In the genomic region with DNA sequence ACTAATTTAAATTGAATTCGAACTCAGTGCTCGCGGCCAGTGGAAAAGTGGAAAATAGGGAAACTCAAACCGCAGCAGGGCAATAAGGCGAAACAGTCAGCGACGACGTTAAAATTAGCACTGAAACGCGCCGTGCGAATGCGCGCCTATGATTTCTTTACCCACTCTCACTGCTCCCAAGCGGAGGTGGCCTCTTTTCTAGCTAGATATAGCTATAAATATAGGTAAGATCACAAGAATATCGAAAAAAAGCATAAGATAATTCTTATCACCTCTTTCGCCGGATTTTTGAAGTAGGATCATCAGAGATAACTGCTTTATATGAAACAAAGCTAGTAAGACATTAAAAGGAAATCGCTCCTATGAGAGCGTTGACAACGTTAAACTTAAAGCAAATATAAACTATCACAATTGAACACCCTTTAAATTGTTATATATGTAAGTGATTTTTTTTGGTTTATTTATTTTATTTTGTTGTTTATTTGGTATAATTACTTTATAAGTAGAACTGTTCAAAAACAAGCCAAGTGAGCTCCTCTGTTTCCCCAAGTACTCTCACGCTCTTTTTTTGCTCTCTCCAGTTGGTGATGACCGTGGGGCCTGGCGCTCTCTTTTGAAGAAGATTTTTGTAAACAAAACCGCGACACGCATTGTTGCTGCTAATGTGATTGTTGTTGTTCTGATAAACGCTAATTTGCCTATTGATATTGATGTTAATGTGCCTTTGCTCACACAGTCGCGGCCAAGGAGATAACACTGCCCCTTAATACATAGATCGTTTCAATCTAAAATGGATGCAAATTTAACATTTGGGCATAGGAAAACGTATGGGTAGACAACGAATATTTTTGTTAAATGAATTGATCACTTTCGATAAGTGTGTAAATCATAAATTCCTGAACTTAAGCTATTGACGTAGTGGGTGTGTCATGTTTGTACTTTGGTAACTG, we compare ENCODE assay signal across 1 fruit fly cellular context.
A peak's percentile ranks its signal among the peaks of the same experiment; 100 is the strongest.
TF ChIP-seq lines count a peak whose summit lies in the region.

A gene (minus strand): TSS at position 124 of the 950 bp plus-strand sequence.

TF ChIP-seq in whole organism, embryonic, 481 proteins besides CTCF, POLR2A, EP300 and RAD21 (continued from another document):
- TF ChIP-seq CG12942 (GFP tag; optimal IDR thresholded peaks at IDR 0.05; lab: Kevin White, UChicago) (no peak), bab2 (GFP tag; optimal IDR thresholded peaks at IDR 0.05; lab: Kevin White, UChicago) (peak; percentile 57), CG12104 (GFP tag; optimal IDR thresholded peaks at IDR 0.05; lab: Kevin White, UChicago) (peak; percentile 12), dan (GFP tag; IDR thresholded peaks at IDR 0.05; lab: Robert Waterston, UW) (no peak), ro (GFP tag; IDR thresholded peaks at IDR 0.05; lab: Robert Waterston, UW) (no peak), esg (GFP tag; conservative IDR thresholded peaks at IDR 0.05; lab: Robert Waterston, UW) (no peak), pb (GFP tag; optimal IDR thresholded peaks at IDR 0.05; lab: Kevin White, UChicago) (peak; percentile 50), lmd (GFP tag; IDR thresholded peaks at IDR 0.05; lab: Robert Waterston, UW) (peak; percentile 51), sqz (GFP tag; optimal IDR thresholded peaks at IDR 0.05; lab: Kevin White, UChicago) (no peak), row (GFP tag; IDR thresholded peaks at IDR 0.05; lab: Robert Waterston, UW) (peak; percentile 90), Xbp1 (GFP tag; optimal IDR thresholded peaks at IDR 0.05; lab: Kevin White, UChicago) (peak; percentile 39), onecut (GFP tag; IDR thresholded peaks at IDR 0.05; lab: Robert Waterston, UW) (peak; percentile 36; the same call in 1 of the 2 replicates), CG6813 (GFP tag; optimal IDR thresholded peaks at IDR 0.05; lab: Kevin White, UChicago) (no peak), sd (tag; optimal IDR thresholded peaks at IDR 0.05; lab: Kevin White, UChicago) (peak; percentile 83), otp (GFP tag; IDR thresholded peaks at IDR 0.05; lab: Robert Waterston, UW) (peak; percentile 75), her (GFP tag; optimal IDR thresholded peaks at IDR 0.05; lab: Kevin White, UChicago) (peak; percentile 74), CG33213 (GFP tag; optimal IDR thresholded peaks at IDR 0.05; lab: Kevin White, UChicago) (peak; percentile 19), Hr78 (GFP tag; optimal IDR thresholded peaks at IDR 0.05; lab: Kevin White, UChicago) (no peak), CG17359 (tag; optimal IDR thresholded peaks at IDR 0.05; lab: Kevin White, UChicago) (peak; percentile 48), NC2β (GFP tag; optimal IDR thresholded peaks at IDR 0.05; lab: Kevin White, UChicago) (peak; percentile 16), HHEX (GFP tag; optimal IDR thresholded peaks at IDR 0.05; lab: Kevin White, UChicago) (no peak), inv (GFP tag; IDR thresholded peaks at IDR 0.05; lab: Robert Waterston, UW; ENCODE audit: partially characterized antibody) (no peak), Vsx1 (GFP tag; optimal IDR thresholded peaks at IDR 0.05; lab: Kevin White, UChicago) (peak; percentile 71), CG9215 (GFP tag; IDR thresholded peaks at IDR 0.05; lab: Robert Waterston, UW) (no peak), CG6175 (GFP tag; IDR thresholded peaks at IDR 0.05; lab: Robert Waterston, UW) (0 out of 3 replicates have a peak, but pooled peaks have one; percentile 37), pzg (GFP tag; optimal IDR thresholded peaks at IDR 0.05; lab: Kevin White, UChicago) (no peak), CG32532 (GFP tag; IDR thresholded peaks at IDR 0.05; lab: Robert Waterston, UW) (peak; percentile 69), CG9876 (GFP tag; optimal IDR thresholded peaks at IDR 0.05; lab: Kevin White, UChicago) (no peak), abd-A (tag; optimal IDR thresholded peaks at IDR 0.05; lab: Kevin White, UChicago) (peak; percentile 92), CG7928 (GFP tag; optimal IDR thresholded peaks at IDR 0.05; lab: Kevin White, UChicago) (no peak)
